Worm (Caenorhabditis elegans): Measurements from ENCODE around the gene ivd-1.

ivd-1 gene

DNA sequence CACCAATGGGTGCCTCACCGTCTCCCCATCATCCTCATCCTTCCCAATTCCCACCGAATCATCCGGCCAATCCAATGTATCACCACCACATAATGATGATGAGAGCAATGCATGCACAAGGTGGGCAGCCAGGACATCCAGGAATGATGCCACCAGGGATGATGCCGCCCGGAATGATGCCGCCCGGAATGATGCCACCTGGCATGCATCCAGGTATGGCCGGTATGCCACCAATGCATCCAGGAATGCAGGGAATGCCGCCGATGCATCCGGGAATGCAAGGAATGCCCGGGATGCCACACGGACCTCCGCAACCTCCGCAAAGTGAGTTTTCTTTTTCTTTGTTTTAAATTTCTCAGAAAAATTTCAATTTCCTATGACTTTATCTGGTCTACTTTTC is 2.9 kb downstream of the ivd-1 start:
- peak in 1 of 2 experiments; percentile 1 for TF ChIP-seq unc-62 (GFP tag; optimal IDR thresholded peaks at IDR 0.05 in 1 of 2)
- TF ChIP-seq unc-62 (tag; optimal IDR thresholded peaks at IDR 0.05), result no peak
- no peak for TF ChIP-seq tra-1 (GFP tag; IDR thresholded peaks at IDR 0.05)
- TF ChIP-seq set-16 (GFP tag; IDR thresholded peaks at IDR 0.05), result peak; percentile 76

DNA sequence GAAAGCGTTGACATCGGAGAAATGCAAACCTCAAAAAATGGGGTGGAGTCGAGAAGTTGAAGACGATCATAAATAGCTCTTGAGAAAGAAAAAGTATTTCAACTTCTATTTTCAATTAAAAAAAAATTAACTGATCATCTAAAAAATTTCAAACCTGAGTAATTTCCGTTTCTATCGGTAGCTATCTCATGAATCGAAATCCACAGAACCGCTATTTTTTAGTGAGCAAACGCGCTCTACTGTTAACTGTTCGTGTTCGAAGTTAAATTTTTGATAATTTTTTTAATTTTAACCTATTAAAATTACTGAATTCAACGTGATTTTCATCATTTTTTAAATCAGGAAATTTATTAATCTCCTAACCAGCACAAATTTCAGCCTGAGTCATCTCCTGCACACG is 4.8 kb downstream of the ivd-1 start:
- TF ChIP-seq zip-11 (GFP tag; IDR thresholded peaks at IDR 0.05) (no peak), rbr-2 (tag; optimal IDR thresholded peaks at IDR 0.05) (no peak), lin-38 (GFP tag; IDR thresholded peaks at IDR 0.05) (peak; percentile 70)

DNA sequence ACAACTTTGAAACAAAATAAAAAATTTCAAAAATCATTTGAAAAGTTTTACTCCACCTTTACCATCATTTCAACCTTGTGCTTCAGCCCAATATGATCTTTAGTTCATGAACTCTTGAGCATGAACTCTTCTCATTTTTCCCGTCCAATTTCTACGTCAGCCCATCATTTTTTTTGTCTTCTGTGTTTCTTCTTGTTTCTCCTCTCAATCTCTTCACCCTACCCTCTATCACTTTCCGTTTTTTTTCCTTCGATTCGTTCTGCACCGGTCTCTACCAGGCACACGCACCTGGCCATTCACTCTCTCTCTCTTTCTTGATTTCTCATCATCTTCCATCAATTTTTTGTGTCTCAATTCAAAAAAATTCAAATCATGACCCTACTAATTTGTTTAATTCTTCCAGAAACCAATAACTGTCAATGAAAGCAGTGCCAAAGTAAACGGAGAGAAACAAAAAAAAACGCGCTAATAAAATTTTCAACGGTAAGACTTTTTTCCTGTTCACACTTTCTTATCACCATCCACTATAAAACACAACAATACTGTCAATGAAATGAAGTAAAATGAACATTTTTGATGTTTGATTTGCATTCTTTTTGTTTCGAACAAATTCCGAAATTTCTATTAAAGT is 5.6 kb downstream of the ivd-1 start, which contains the start of gene pygo-1:
Gene pygo-1 (plus strand): TSS at position 404 of the 631 bp plus-strand sequence.
- TF ChIP-seq ctbp-1 (GFP tag; IDR thresholded peaks at IDR 0.05), result 0 out of 2 replicates have a peak, but pooled peaks have one; percentile 16
- peak in 1 of 2 experiments; percentile 30 for TF ChIP-seq mdl-1 (tag; optimal IDR thresholded peaks at IDR 0.05)
- TF ChIP-seq dmd-8 (GFP tag; IDR thresholded peaks at IDR 0.05), result 0 out of 2 replicates have a peak, but pooled peaks have one; percentile 38
- no peak for TF ChIP-seq dpl-1 (GFP tag; optimal IDR thresholded peaks at IDR 0.05)
- TF ChIP-seq nhr-48 (tag; optimal IDR thresholded peaks at IDR 0.05), result peak; percentile 51
- TF ChIP-seq dmd-6 (GFP tag; IDR thresholded peaks at IDR 0.05), result peak; percentile 39
- TF ChIP-seq attf-4 (tag; optimal IDR thresholded peaks at IDR 0.05), result no peak
- TF ChIP-seq hlh-30 (tag; optimal IDR thresholded peaks at IDR 0.05; ENCODE audit: insufficient read depth), result peak; percentile 9
- peak in 1 of 2 experiments; percentile 46 for TF ChIP-seq lsy-2 (tag; optimal IDR thresholded peaks at IDR 0.05)
- TF ChIP-seq nhr-28 (tag; optimal IDR thresholded peaks at IDR 0.05), result peak; percentile 58
- TF ChIP-seq php-3 (GFP tag; IDR thresholded peaks at IDR 0.05), result peak; percentile 63; the same call in 1 of the 2 replicates
- TF ChIP-seq dve-1 (tag; optimal IDR thresholded peaks at IDR 0.05; ENCODE audit: insufficient read depth), result peak; percentile 34
- peak; percentile 72 for TF ChIP-seq hlh-11 (tag; optimal IDR thresholded peaks at IDR 0.05)
- TF ChIP-seq mep-1 (tag; optimal IDR thresholded peaks at IDR 0.05), result peak; percentile 18
- TF ChIP-seq pqm-1 (tag; optimal IDR thresholded peaks at IDR 0.05), result peak; percentile 20
- TF ChIP-seq ceh-44 (GFP tag; IDR thresholded peaks at IDR 0.05), result no peak
- TF ChIP-seq daf-16 (GFP tag; optimal IDR thresholded peaks at IDR 0.05), result no peak
- TF ChIP-seq daf-16 (tag; optimal IDR thresholded peaks at IDR 0.05), result peak; percentile 70
- TF ChIP-seq R02D3.7 (tag; optimal IDR thresholded peaks at IDR 0.05), result no peak

DNA sequence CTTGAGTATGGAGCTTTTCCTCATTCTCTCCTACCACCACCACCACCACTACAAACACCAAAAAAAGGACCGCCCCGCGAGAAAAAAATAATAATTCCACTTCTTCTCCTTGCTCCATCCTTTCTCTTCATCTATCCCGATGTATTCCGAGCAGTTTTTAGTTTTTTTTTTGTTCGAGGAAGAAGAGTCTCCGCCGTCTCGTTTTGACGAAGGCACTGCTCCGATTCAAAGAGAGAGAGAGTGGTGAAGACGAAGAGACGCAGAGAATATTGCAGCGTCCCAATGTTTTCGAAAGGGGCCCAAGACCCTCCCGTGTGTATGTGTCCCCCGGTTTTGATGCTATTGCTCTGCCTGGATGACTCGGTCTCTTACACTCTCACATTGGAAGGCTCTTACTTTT is 7.5 kb downstream of the ivd-1 start:
- TF ChIP-seq nhr-41 (GFP tag; IDR thresholded peaks at IDR 0.05), result no peak
- TF ChIP-seq lin-39 (tag; optimal IDR thresholded peaks at IDR 0.05), result no peak
- no peak for TF ChIP-seq gei-8 (GFP tag; optimal IDR thresholded peaks at IDR 0.05)
- TF ChIP-seq mxl-2 (GFP tag; conservative IDR thresholded peaks at IDR 0.05), result no peak
- peak; percentile 48; the same call in 1 of the 2 replicates for TF ChIP-seq hmg-1.1 (GFP tag; IDR thresholded peaks at IDR 0.05)
- TF ChIP-seq daf-8 (GFP tag; IDR thresholded peaks at IDR 0.05), result no peak
- TF ChIP-seq dmd-8 (GFP tag; IDR thresholded peaks at IDR 0.05), result no peak
- no peak for TF ChIP-seq nhr-42 (GFP tag; IDR thresholded peaks at IDR 0.05)
- TF ChIP-seq F10B5.3 (tag; optimal IDR thresholded peaks at IDR 0.05), result no peak
- TF ChIP-seq madf-9 (GFP tag; conservative IDR thresholded peaks at IDR 0.05), result no peak
- TF ChIP-seq F49E8.2 (tag; optimal IDR thresholded peaks at IDR 0.05; ENCODE audit: borderline replicate concordance), result no peak
- no peak for TF ChIP-seq F37D6.2 (tag; optimal IDR thresholded peaks at IDR 0.05)
- no peak for TF ChIP-seq cey-2 (tag; optimal IDR thresholded peaks at IDR 0.05; ENCODE audit: borderline replicate concordance, insufficient read depth)
- no peak for TF ChIP-seq daf-19 (GFP tag; conservative IDR thresholded peaks at IDR 0.05)
- TF ChIP-seq hlh-11 (tag; optimal IDR thresholded peaks at IDR 0.05), result no peak
- TF ChIP-seq nhr-111 (GFP tag; optimal IDR thresholded peaks at IDR 0.05), result no peak
- TF ChIP-seq dpl-1 (GFP tag; optimal IDR thresholded peaks at IDR 0.05), result no peak
- TF ChIP-seq nhr-237 (tag; optimal IDR thresholded peaks at IDR 0.05), result no peak
- TF ChIP-seq arid-1 (GFP tag; conservative IDR thresholded peaks at IDR 0.05), result no peak
- peak; percentile 63 for TF ChIP-seq rbr-2 (tag; optimal IDR thresholded peaks at IDR 0.05)
- no peak for TF ChIP-seq ZK337.2 (GFP tag; IDR thresholded peaks at IDR 0.05)
- no peak for TF ChIP-seq unc-39 (tag; optimal IDR thresholded peaks at IDR 0.05)
- no peak for TF ChIP-seq T20F7.1 (GFP tag; optimal IDR thresholded peaks at IDR 0.05)
- TF ChIP-seq ZK546.5 (tag; optimal IDR thresholded peaks at IDR 0.05), result no peak
